Fruit fly (Drosophila melanogaster): ENCODE results near the gene CG32266.

The CG32266 gene

dm6 chr3L:3786344-3787076 lies 4.1 kb upstream of the CG32266 start (continued):
- TF ChIP-seq YL-1 (GFP tag; optimal IDR thresholded peaks at IDR 0.05) (no peak), Fer2 (tag; optimal IDR thresholded peaks at IDR 0.05) (no peak), CG10565 (GFP tag; optimal IDR thresholded peaks at IDR 0.05) (no peak), CG6689 (GFP tag; IDR thresholded peaks at IDR 0.05) (peak; percentile 58; the same call in 1 of the 2 replicates), az2 (GFP tag; optimal IDR thresholded peaks at IDR 0.05) (peak; percentile 40), dimm (GFP tag; IDR thresholded peaks at IDR 0.05) (peak; percentile 42; the same call in 1 of the 2 replicates), Chrac-16 (GFP tag; optimal IDR thresholded peaks at IDR 0.05) (no peak), Optix (GFP tag; IDR thresholded peaks at IDR 0.05) (no peak), tgo (GFP tag; IDR thresholded peaks at IDR 0.05) (peak; percentile 58), CG12236 (GFP tag; optimal IDR thresholded peaks at IDR 0.05) (no peak), CG5245 (GFP tag; optimal IDR thresholded peaks at IDR 0.05) (no peak), TFAM (GFP tag; optimal IDR thresholded peaks at IDR 0.05) (no peak), CkIIα-i1 (GFP tag; IDR thresholded peaks at IDR 0.05) (no peak), CG9876 (GFP tag; optimal IDR thresholded peaks at IDR 0.05) (no peak), H2.0 (GFP tag; IDR thresholded peaks at IDR 0.05) (peak; percentile 48), tup (GFP tag; optimal IDR thresholded peaks at IDR 0.05) (no peak), kah (GFP tag; optimal IDR thresholded peaks at IDR 0.05) (no peak), inv (GFP tag; IDR thresholded peaks at IDR 0.05; ENCODE audit: partially characterized antibody) (no peak), Meics (GFP tag; optimal IDR thresholded peaks at IDR 0.05) (peak; percentile 9), CG7839 (tag; optimal IDR thresholded peaks at IDR 0.05) (peak; percentile 78), Usf (GFP tag; optimal IDR thresholded peaks at IDR 0.05) (no peak), CG13775 (GFP tag; optimal IDR thresholded peaks at IDR 0.05) (peak; percentile 28), bab2 (GFP tag; optimal IDR thresholded peaks at IDR 0.05) (no peak), danr (GFP tag; IDR thresholded peaks at IDR 0.05) (no peak), zfh1 (GFP tag; IDR thresholded peaks at IDR 0.05) (no peak), CG12659 (GFP tag; optimal IDR thresholded peaks at IDR 0.05) (peak; percentile 43), crp (GFP tag; optimal IDR thresholded peaks at IDR 0.05) (no peak), HmgD (GFP tag; optimal IDR thresholded peaks at IDR 0.05) (no peak), sd (tag; optimal IDR thresholded peaks at IDR 0.05) (peak; percentile 43), PHDP (tag; optimal IDR thresholded peaks at IDR 0.05) (peak; percentile 56), CG11504 (tag; optimal IDR thresholded peaks at IDR 0.05) (peak; percentile 68), bbx (GFP tag; IDR thresholded peaks at IDR 0.05; ENCODE audit: partially characterized antibody) (no peak), CG6854 (GFP tag; optimal IDR thresholded peaks at IDR 0.05) (no peak), chinmo (GFP tag; IDR thresholded peaks at IDR 0.05; ENCODE audit: partially characterized antibody) (no peak), Atf3 (GFP tag; optimal IDR thresholded peaks at IDR 0.05) (no peak), CG1529 (GFP tag; optimal IDR thresholded peaks at IDR 0.05) (no peak), Dref (GFP tag; IDR thresholded peaks at IDR 0.05) (no peak), mam (GFP tag; optimal IDR thresholded peaks at IDR 0.05) (no peak), dm (GFP tag; optimal IDR thresholded peaks at IDR 0.05) (no peak), CG3163 (GFP tag; optimal IDR thresholded peaks at IDR 0.05) (no peak), Ada2b (GFP tag; IDR thresholded peaks at IDR 0.05) (no peak; the same call in 1 of the 2 replicates), CG14667 (GFP tag; IDR thresholded peaks at IDR 0.05) (0 out of 2 replicates have a peak, but pooled peaks have one; percentile 29), CG6683 (GFP tag; optimal IDR thresholded peaks at IDR 0.05) (no peak), CG8388 (GFP tag; optimal IDR thresholded peaks at IDR 0.05) (peak; percentile 71), Camta (GFP tag; optimal IDR thresholded peaks at IDR 0.05) (no peak), CG31441 (GFP tag; IDR thresholded peaks at IDR 0.05) (peak; percentile 66), CG14710 (tag; optimal IDR thresholded peaks at IDR 0.05) (no peak), gcm2 (GFP tag; optimal IDR thresholded peaks at IDR 0.05) (no peak), CG1792 (GFP tag; optimal IDR thresholded peaks at IDR 0.05) (no peak), ato (GFP tag; IDR thresholded peaks at IDR 0.05; ENCODE audit: partially characterized antibody) (no peak)

Measured in whole organism, embryonic.